Worm (Caenorhabditis elegans) whole organism, L1 larva: ENCODE measurements around the gene F07D3.3.

Experiments
- C04F5.9 ChIP-seq: sonication (generic microtip); optimal IDR thresholded peaks from 2 replicates; lab custom pipeline; 2016; ENCODE audit warnings: missing genetic modification characterization, missing compliant biosample characterization
- C34B4.2 ChIP-seq: sonication (generic microtip); optimal IDR thresholded peaks from 2 replicates; lab custom pipeline; 2017; ENCODE audit warnings: mild to moderate bottlenecking, missing genetic modification characterization, missing compliant biosample characterization
- F16B12.6 ChIP-seq: fragments of 150-350 bp; optimal IDR thresholded peaks from 2 replicates; lab custom pipeline; 2014; ENCODE audit warnings: missing biosample characterization, missing genetic modification characterization
- ama-1 ChIP-seq: fragments of 150-350 bp; optimal IDR thresholded peaks from 2 replicates; lab custom pipeline; 2014
- blmp-1 ChIP-seq: fragments of 150-350 bp; optimal IDR thresholded peaks from 2 replicates; lab custom pipeline; 2014; ENCODE audit warnings: missing biosample characterization, missing genetic modification characterization
- ceh-82 ChIP-seq, 3 experiments: fragments of 150-350 bp in 1 of 3; sonication (generic microtip) in 2 of 3; optimal IDR thresholded peaks; 2 replicates each; lab custom pipeline; 2014 to 2017; ENCODE audit warnings: missing biosample characterization in 3 of 3, missing genetic modification characterization in 3 of 3
- ceh-88 ChIP-seq: fragments of 200-800 bp; sonication (Bioruptor generic); IDR thresholded peaks from 2 replicates; pipeline ENCODE4 v1.3.6; 2022; ENCODE audit warnings: missing genetic modification characterization, missing compliant biosample characterization
- ceh-90 ChIP-seq: sonication (generic microtip); optimal IDR thresholded peaks from 2 replicates; lab custom pipeline; 2016; ENCODE audit warnings: missing genetic modification characterization, missing compliant biosample characterization
- ces-1 ChIP-seq: fragments of 150-350 bp; optimal IDR thresholded peaks from 2 replicates; lab custom pipeline; 2014; ENCODE audit warnings: missing biosample characterization, missing genetic modification reagents, missing genetic modification characterization
- dpl-1 ChIP-seq, 3 experiments: fragments of 150-350 bp in 2 of 3; sonication (generic microtip) in 1 of 3; optimal IDR thresholded peaks; 2 replicates each; lab custom pipeline; 2014 to 2017; ENCODE audit warnings: missing biosample characterization in 3 of 3, missing genetic modification characterization in 3 of 3, missing genetic modification reagents in 3 of 3
- dsc-1 ChIP-seq: sonication (generic microtip); optimal IDR thresholded peaks from 2 replicates; lab custom pipeline; 2016; ENCODE audit warnings: mild to moderate bottlenecking, missing genetic modification characterization, missing compliant biosample characterization
- efl-1 ChIP-seq, 4 experiments: fragments of 150-350 bp; optimal IDR thresholded peaks in 3 of 4; peaks in 1 of 4; 1 replicate in 1 of 4; 2 replicates in 3 of 4; lab custom pipeline; 2014; ENCODE audit warnings: missing biosample characterization in 2 of 4, missing genetic modification characterization in 2 of 4, missing genetic modification reagents in 2 of 4
- egl-27 ChIP-seq, 2 experiments: fragments of 150-350 bp in 1 of 2; sonication (generic microtip); optimal IDR thresholded peaks; 3 replicates each; lab custom pipeline; 2017 to 2018; ENCODE audit warnings: missing biosample characterization in 2 of 2, missing genetic modification characterization in 2 of 2, missing genetic modification reagents in 2 of 2
- elt-2 ChIP-seq: sonication (generic microtip); optimal IDR thresholded peaks from 2 replicates; lab custom pipeline; 2016; ENCODE audit warnings: missing genetic modification characterization, mild to moderate bottlenecking, inconsistent platforms, missing compliant biosample characterization, missing genetic modification reagents
- elt-3 ChIP-seq, 6 experiments: fragments of 150-350 bp in 1 of 6; sonication (generic microtip); optimal IDR thresholded peaks; 2 replicates each; lab custom pipeline; 2017 to 2018; ENCODE audit warnings: missing biosample characterization in 6 of 6, missing genetic modification characterization in 6 of 6, inconsistent platforms in 1 of 6
- ets-5 ChIP-seq: fragments of 200-800 bp; sonication (Bioruptor generic); IDR thresholded peaks from 2 replicates; pipeline ENCODE4 v1.3.6; 2022; ENCODE audit warnings: missing genetic modification characterization, missing compliant biosample characterization
- fkh-10 ChIP-seq: sonication (generic microtip); optimal IDR thresholded peaks from 2 replicates; lab custom pipeline; 2017; ENCODE audit warnings: missing biosample characterization, missing genetic modification reagents, missing genetic modification characterization
- fkh-8 ChIP-seq: sonication (generic microtip); optimal IDR thresholded peaks from 2 replicates; lab custom pipeline; 2016; ENCODE audit warnings: mild to moderate bottlenecking, missing genetic modification characterization, missing compliant biosample characterization
- hlh-17 ChIP-seq: fragments of 200-800 bp; sonication (Bioruptor generic); optimal IDR thresholded peaks from 2 replicates; lab custom pipeline; 2018; ENCODE audit warnings: missing genetic modification characterization, mild to moderate bottlenecking, missing compliant biosample characterization, moderate library complexity, borderline replicate concordance
- hlh-4 ChIP-seq: sonication (generic microtip); optimal IDR thresholded peaks from 2 replicates; lab custom pipeline; 2016; ENCODE audit warnings: mild to moderate bottlenecking, missing genetic modification characterization, missing compliant biosample characterization
- irx-1 ChIP-seq: sonication (generic microtip); optimal IDR thresholded peaks from 2 replicates; lab custom pipeline; 2016; ENCODE audit warnings: missing genetic modification characterization, missing compliant biosample characterization
- lin-14 ChIP-seq: fragments of 200-800 bp; sonication (Bioruptor generic); optimal IDR thresholded peaks from 2 replicates; lab custom pipeline; 2018; ENCODE audit warnings: mild to moderate bottlenecking, missing genetic modification characterization, moderate library complexity, missing compliant biosample characterization
- lin-15B ChIP-seq: fragments of 150-350 bp; sonication (generic microtip); optimal IDR thresholded peaks from 3 replicates; lab custom pipeline; 2014; ENCODE audit warnings: missing biosample characterization, missing genetic modification characterization
- lin-35 ChIP-seq, 2 experiments: fragments of 150-350 bp; optimal IDR thresholded peaks; 2 replicates each; lab custom pipeline; 2014; ENCODE audit warnings: missing biosample characterization in 2 of 2, missing genetic modification characterization in 2 of 2, missing genetic modification reagents in 2 of 2
- lsy-2 ChIP-seq, 2 experiments: fragments of 150-350 bp; optimal IDR thresholded peaks; 2 replicates each; lab custom pipeline; 2014; ENCODE audit warnings: missing biosample characterization in 2 of 2, missing genetic modification characterization in 2 of 2
- mdl-1 ChIP-seq, 2 experiments: fragments of 150-350 bp; optimal IDR thresholded peaks; 2 replicates each; lab custom pipeline; 2014 to 2017; ENCODE audit warnings: missing biosample characterization in 2 of 2, missing genetic modification characterization in 2 of 2, inconsistent platforms in 1 of 2
- mep-1 ChIP-seq: fragments of 150-350 bp; optimal IDR thresholded peaks from 2 replicates; lab custom pipeline; 2014; ENCODE audit warnings: missing biosample characterization, missing genetic modification characterization
- nhr-12 ChIP-seq: sonication (generic microtip); optimal IDR thresholded peaks from 2 replicates; lab custom pipeline; 2017; ENCODE audit warnings: missing biosample characterization, missing genetic modification characterization
- nhr-20 ChIP-seq: sonication (generic microtip); optimal IDR thresholded peaks from 2 replicates; lab custom pipeline; 2016; ENCODE audit warnings: mild to moderate bottlenecking, missing genetic modification characterization, missing compliant biosample characterization
- nhr-47 ChIP-seq: sonication (generic microtip); optimal IDR thresholded peaks from 2 replicates; lab custom pipeline; 2016; ENCODE audit warnings: mild to moderate bottlenecking, missing genetic modification characterization, moderate library complexity, missing compliant biosample characterization
- nhr-71 ChIP-seq: sonication (generic microtip); optimal IDR thresholded peaks from 2 replicates; lab custom pipeline; 2016; ENCODE audit warnings: mild to moderate bottlenecking, missing genetic modification characterization, moderate library complexity, missing compliant biosample characterization
- nhr-77 ChIP-seq: fragments of 150-350 bp; optimal IDR thresholded peaks from 2 replicates; lab custom pipeline; 2014; ENCODE audit warnings: missing biosample characterization, missing genetic modification characterization
- nhr-84 ChIP-seq: sonication (generic microtip); optimal IDR thresholded peaks from 2 replicates; lab custom pipeline; 2017; ENCODE audit warnings: missing biosample characterization, missing genetic modification characterization
- nhr-85 ChIP-seq: sonication (generic microtip); peaks from one replicate; lab custom pipeline; 2016; ENCODE audit warnings: missing genetic modification characterization, inconsistent platforms, missing compliant biosample characterization
- nhr-90 ChIP-seq: sonication (generic microtip); optimal IDR thresholded peaks from 2 replicates; lab custom pipeline; 2016; ENCODE audit warnings: mild to moderate bottlenecking, missing genetic modification characterization, missing compliant biosample characterization; ENCODE audit not compliant: poor library complexity
- pax-3 ChIP-seq: fragments of 200-800 bp; sonication (Bioruptor generic); optimal IDR thresholded peaks from 2 replicates; lab custom pipeline; 2018; ENCODE audit warnings: mild to moderate bottlenecking, missing genetic modification characterization, moderate library complexity, missing compliant biosample characterization
- pqm-1 ChIP-seq: sonication (generic microtip); optimal IDR thresholded peaks from 3 replicates; lab custom pipeline; 2017; ENCODE audit warnings: missing biosample characterization, missing genetic modification characterization
- rnt-1 ChIP-seq: sonication (generic microtip); optimal IDR thresholded peaks from 2 replicates; lab custom pipeline; 2016; ENCODE audit warnings: mild to moderate bottlenecking, missing genetic modification characterization, moderate library complexity, missing compliant biosample characterization
- snu-23 ChIP-seq: sonication (generic microtip); optimal IDR thresholded peaks from 2 replicates; lab custom pipeline; 2016; ENCODE audit warnings: missing genetic modification characterization, missing compliant biosample characterization
- swsn-7 ChIP-seq: sonication (generic microtip); optimal IDR thresholded peaks from 2 replicates; lab custom pipeline; 2016; ENCODE audit warnings: missing genetic modification characterization, missing compliant biosample characterization
- tlp-1 ChIP-seq: fragments of 150-350 bp; optimal IDR thresholded peaks from 2 replicates; lab custom pipeline; 2014; ENCODE audit warnings: missing biosample characterization, missing genetic modification characterization
- unc-86 ChIP-seq: sonication (generic microtip); optimal IDR thresholded peaks from 2 replicates; lab custom pipeline; 2016; ENCODE audit warnings: missing genetic modification characterization, missing compliant biosample characterization
- xbp-1 ChIP-seq: sonication (generic microtip); optimal IDR thresholded peaks from 2 replicates; lab custom pipeline; 2016; ENCODE audit warnings: missing genetic modification characterization, missing compliant biosample characterization

The F07D3.3 gene

DNA sequence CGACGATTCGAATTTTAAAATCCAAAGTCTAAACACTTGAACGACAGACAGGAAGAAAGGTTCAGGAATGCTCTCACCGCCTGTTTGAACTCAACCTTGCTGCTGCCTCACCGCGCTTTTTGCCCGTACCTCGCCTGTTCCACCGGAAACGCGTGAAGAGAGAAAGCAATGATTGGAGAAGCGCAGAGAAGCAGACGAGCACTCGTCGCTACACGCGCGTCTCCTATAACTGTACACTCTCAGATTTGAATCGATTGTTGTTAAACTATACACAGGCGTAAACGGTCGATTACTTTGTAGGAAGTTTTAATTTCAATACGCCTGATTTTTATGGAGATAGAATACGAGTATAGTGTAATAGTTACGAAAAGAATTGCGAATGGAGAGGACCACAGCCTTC is 38.0 kb downstream of the F07D3.3 start:
- peak; percentile 16 for TF ChIP-seq swsn-7 (tag; lab: Kevin White, UChicago)
- TF ChIP-seq ceh-90 (tag; lab: Kevin White, UChicago), result no peak
- TF ChIP-seq snu-23 (GFP tag; lab: Kevin White, UChicago), result peak; percentile 32
- no peak for TF ChIP-seq ces-1 (GFP tag; lab: Kevin White, UChicago)
- peak; percentile 3 for TF ChIP-seq xbp-1 (tag; lab: Kevin White, UChicago)
- no peak for TF ChIP-seq dsc-1 (tag; lab: Kevin White, UChicago)
- TF ChIP-seq unc-86 (tag; lab: Kevin White, UChicago), result no peak
- peak in 1 of 2 experiments; percentile 57 for TF ChIP-seq mdl-1 (tag; optimal IDR thresholded peaks at IDR 0.05; lab: Kevin White, UChicago)
- peak; percentile 45 for TF ChIP-seq F16B12.6 (tag; lab: Kevin White, UChicago)
- peak in 1 of 3 experiments; percentile 31 for TF ChIP-seq ceh-82 (tag; optimal IDR thresholded peaks at IDR 0.05; lab: Kevin White, UChicago)
- TF ChIP-seq fkh-8 (tag; lab: Kevin White, UChicago), result no peak
- peak; percentile 18 for TF ChIP-seq nhr-71 (tag; lab: Kevin White, UChicago)
- peak; percentile 25 for TF ChIP-seq nhr-77 (tag; lab: Kevin White, UChicago)
- TF ChIP-seq efl-1 (optimal IDR thresholded peaks at IDR 0.05; lab: Kevin White, UChicago), result peak in 1 of 2 experiments; percentile 17
- TF ChIP-seq efl-1 (GFP tag; optimal IDR thresholded peaks at IDR 0.05 in 1 of 2; lab: Kevin White, UChicago), result peak in 1 of 2 experiments; percentile 75
- peak in 1 of 3 experiments; percentile 1 for TF ChIP-seq dpl-1 (GFP tag; optimal IDR thresholded peaks at IDR 0.05; lab: Kevin White, UChicago)
- peak in 1 of 2 experiments; percentile 20 for TF ChIP-seq lsy-2 (tag; optimal IDR thresholded peaks at IDR 0.05; lab: Kevin White, UChicago)
- peak in 1 of 6 experiments; percentile 26 for TF ChIP-seq elt-3 (tag; optimal IDR thresholded peaks at IDR 0.05; lab: Kevin White, UChicago)
- TF ChIP-seq blmp-1 (tag; lab: Kevin White, UChicago), result peak; percentile 42
- peak in 1 of 2 experiments; percentile 59 for TF ChIP-seq lin-35 (GFP tag; optimal IDR thresholded peaks at IDR 0.05; lab: Kevin White, UChicago)
- TF ChIP-seq egl-27 (tag; optimal IDR thresholded peaks at IDR 0.05; lab: Kevin White, UChicago), result no peak
- TF ChIP-seq C34B4.2 (tag; lab: Kevin White, UChicago), result no peak
- no peak for TF ChIP-seq ets-5
- peak; percentile 75 for TF ChIP-seq lin-14 (GFP tag; lab: Kevin White, UChicago)
- TF ChIP-seq irx-1 (tag; lab: Kevin White, UChicago), result no peak
- TF ChIP-seq nhr-20, result peak; percentile 44
- no peak for TF ChIP-seq ceh-88 (GFP tag; lab: Robert Waterston, UW)
- peak; percentile 31 for TF ChIP-seq rnt-1 (tag; lab: Kevin White, UChicago)
- peak; percentile 13 for TF ChIP-seq mep-1
- no peak for TF ChIP-seq ama-1 (lab: Kevin White, UChicago)
- no peak for TF ChIP-seq hlh-4 (tag; lab: Kevin White, UChicago)

DNA sequence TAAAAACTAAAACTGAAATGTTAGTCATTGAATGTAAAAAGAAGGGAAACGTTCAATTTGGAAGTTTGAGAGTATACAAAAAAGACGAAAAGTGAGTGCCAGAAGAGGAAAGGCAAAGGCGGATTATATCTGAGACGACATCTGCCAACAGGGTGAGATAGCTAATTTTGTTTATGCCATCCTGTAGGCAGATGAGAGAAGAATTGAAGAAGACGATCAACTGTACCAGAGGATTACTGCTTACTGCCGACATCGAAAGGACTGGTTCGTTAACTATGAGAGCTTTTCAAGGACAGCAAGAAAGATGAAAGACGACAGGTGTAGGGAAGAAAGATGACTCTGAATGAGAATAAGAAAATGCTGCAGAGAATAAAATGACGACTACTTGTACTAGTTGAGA is 39.0 kb downstream of the F07D3.3 start:
- TF ChIP-seq mep-1 (no peak), ama-1 (lab: Kevin White, UChicago) (no peak), nhr-85 (peak; percentile 84), dpl-1 (GFP tag; optimal IDR thresholded peaks at IDR 0.05; lab: Kevin White, UChicago) (no peak), fkh-10 (GFP tag; lab: Kevin White, UChicago) (no peak), nhr-90 (tag; lab: Kevin White, UChicago) (no peak), tlp-1 (no peak), C04F5.9 (tag; lab: Kevin White, UChicago) (no peak), lin-14 (GFP tag; lab: Kevin White, UChicago) (peak; percentile 57), blmp-1 (tag; lab: Kevin White, UChicago) (peak; percentile 29), nhr-47 (no peak), elt-2 (tag; lab: Kevin White, UChicago) (no peak), mdl-1 (tag; optimal IDR thresholded peaks at IDR 0.05; lab: Kevin White, UChicago) (no peak), hlh-17 (GFP tag; lab: Kevin White, UChicago) (no peak), lin-15B (no peak), pax-3 (tag; lab: Kevin White, UChicago) (no peak), pqm-1 (tag; lab: Kevin White, UChicago) (no peak), hlh-4 (tag; lab: Kevin White, UChicago) (no peak), snu-23 (GFP tag; lab: Kevin White, UChicago) (peak; percentile 22), nhr-84 (tag; lab: Kevin White, UChicago) (no peak), nhr-12 (no peak)
- TF ChIP-seq, all 84 proteins: peak for 4
